Worm (Caenorhabditis elegans): ENCODE results near the gene F28F5.6.

Gene F28F5.6

ce11 chrIII:6837320-6837719 is 18.1 kb upstream of the F28F5.6 start:
- TF ChIP-seq mdt-29 (GFP tag; IDR thresholded peaks at IDR 0.05) (no peak), nhr-77 (tag; optimal IDR thresholded peaks at IDR 0.05) (no peak), nhr-41 (GFP tag; IDR thresholded peaks at IDR 0.05) (no peak), nhr-237 (tag; optimal IDR thresholded peaks at IDR 0.05) (no peak), pha-4 (GFP tag; IDR thresholded peaks at IDR 0.05) (no peak), pha-4 (tag; optimal IDR thresholded peaks at IDR 0.05) (no peak), fkh-10 (GFP tag; optimal IDR thresholded peaks at IDR 0.05) (no peak), snpc-4 (tag; optimal IDR thresholded peaks at IDR 0.05) (no peak), saeg-2 (GFP tag; IDR thresholded peaks at IDR 0.05) (no peak), ztf-11 (tag; optimal IDR thresholded peaks at IDR 0.05) (no peak), F26F4.8 (GFP tag; conservative IDR thresholded peaks at IDR 0.05) (no peak), nhr-102 (tag; optimal IDR thresholded peaks at IDR 0.05) (no peak), nhr-42 (GFP tag; IDR thresholded peaks at IDR 0.05) (no peak)

ce11 chrIII:6831312-6831711 is 12.1 kb upstream of the F28F5.6 start:
- TF ChIP-seq unc-62 (GFP tag; optimal IDR thresholded peaks at IDR 0.05 in 1 of 2) (peak in 1 of 2 experiments; percentile 45), unc-62 (tag; optimal IDR thresholded peaks at IDR 0.05) (no peak), F49E8.2 (tag; optimal IDR thresholded peaks at IDR 0.05; ENCODE audit: borderline replicate concordance) (no peak), aha-1 (tag) (peak; percentile 47)

ce11 chrIII:6826137-6826536 is 7.0 kb upstream of the F28F5.6 start:
- TF ChIP-seq nhr-25 (tag; optimal IDR thresholded peaks at IDR 0.05; ENCODE audit: borderline replicate concordance, insufficient read depth): no peak
- TF ChIP-seq nhr-10 (tag; optimal IDR thresholded peaks at IDR 0.05): no peak
- no peak for TF ChIP-seq madf-9 (GFP tag; conservative IDR thresholded peaks at IDR 0.05)

- TF ChIP-seq Y5F2A.4 (GFP tag; optimal IDR thresholded peaks at IDR 0.05): no peak
- TF ChIP-seq nhr-25 (tag; optimal IDR thresholded peaks at IDR 0.05; ENCODE audit: borderline replicate concordance, insufficient read depth): no peak
- TF ChIP-seq lin-15B (tag; optimal IDR thresholded peaks at IDR 0.05): no peak
- no peak for TF ChIP-seq R02D3.7 (tag; optimal IDR thresholded peaks at IDR 0.05)
- no peak for TF ChIP-seq ama-1 (optimal IDR thresholded peaks at IDR 0.05)
- TF ChIP-seq daf-8 (GFP tag; IDR thresholded peaks at IDR 0.05): no peak
- TF ChIP-seq ceh-28 (tag; optimal IDR thresholded peaks at IDR 0.05): no peak
- TF ChIP-seq Y48G9A.11 (GFP tag; IDR thresholded peaks at IDR 0.05): no peak
- TF ChIP-seq nhr-42 (GFP tag; IDR thresholded peaks at IDR 0.05): no peak
- no peak for TF ChIP-seq ces-1 (GFP tag; optimal IDR thresholded peaks at IDR 0.05)
- TF ChIP-seq daf-16 (GFP tag; optimal IDR thresholded peaks at IDR 0.05): no peak
- no peak for TF ChIP-seq daf-16 (tag; optimal IDR thresholded peaks at IDR 0.05)
These were observed 3.6 kb upstream of the F28F5.6 start for ce11 chrIII:6822790-6823189.

- no peak for TF ChIP-seq zip-11 (GFP tag; IDR thresholded peaks at IDR 0.05)
- peak; percentile 24 for TF ChIP-seq aha-1 (tag)
- peak in 1 of 2 experiments; percentile 21 for TF ChIP-seq daf-16 (GFP tag; optimal IDR thresholded peaks at IDR 0.05)
- no peak for TF ChIP-seq daf-16 (tag; optimal IDR thresholded peaks at IDR 0.05)
- no peak for TF ChIP-seq R02D3.7 (tag; optimal IDR thresholded peaks at IDR 0.05)
These were observed 1.3 kb upstream of the F28F5.6 start, which contains the start of gene ten-1 for ce11 chrIII:6820343-6820985. Gene ten-1, plus strand, starts transcription at chrIII:6820935.

ce11 chrIII:6818037-6818436 is 1.1 kb downstream of the F28F5.6 start:
- TF ChIP-seq hlh-11 (tag; optimal IDR thresholded peaks at IDR 0.05) (peak; percentile 60), php-3 (GFP tag; IDR thresholded peaks at IDR 0.05) (peak; percentile 32; the same call in 1 of the 2 replicates), daf-16 (GFP tag; optimal IDR thresholded peaks at IDR 0.05) (no peak), daf-16 (tag; optimal IDR thresholded peaks at IDR 0.05) (peak; percentile 76), dmd-6 (GFP tag; IDR thresholded peaks at IDR 0.05) (peak; percentile 21; the same call in 1 of the 2 replicates), F26F4.8 (GFP tag; conservative IDR thresholded peaks at IDR 0.05) (no peak), R02D3.7 (tag; optimal IDR thresholded peaks at IDR 0.05) (no peak), nhr-28 (tag; optimal IDR thresholded peaks at IDR 0.05) (peak; percentile 7), unc-62 (GFP tag; optimal IDR thresholded peaks at IDR 0.05 in 1 of 2) (peak in 1 of 2 experiments; percentile 23), unc-62 (tag; optimal IDR thresholded peaks at IDR 0.05) (no peak)

Data from whole organism, L4 larva.